Worm (Caenorhabditis elegans): Measurements from ENCODE around the gene C37C3.1.

ce11 chrV:7816486-7816885, 41.3 kb upstream of the C37C3.1 start:
- no peak for TF ChIP-seq T22C8.4 (GFP tag; IDR thresholded peaks at IDR 0.05)
- TF ChIP-seq klf-2 (GFP tag; conservative IDR thresholded peaks at IDR 0.05): no peak
- TF ChIP-seq ref-1 (GFP tag; conservative IDR thresholded peaks at IDR 0.05): no peak
- TF ChIP-seq ztf-29 (GFP tag; IDR thresholded peaks at IDR 0.05): no peak
- TF ChIP-seq med-1 (GFP tag; optimal IDR thresholded peaks at IDR 0.05; ENCODE audit: insufficient read depth): no peak
- TF ChIP-seq flt-1 (GFP tag; IDR thresholded peaks at IDR 0.05): no peak
- TF ChIP-seq cog-1 (tag; optimal IDR thresholded peaks at IDR 0.05): no peak

Data from whole organism, midembryonic.